Fruit fly (Drosophila melanogaster): ENCODE measurements around the gene Dic1.

Dic1 gene

dm6 chr3R:13364175-13365174 is at the start of gene Dic1 (continued):
- peak; percentile 85 for TF ChIP-seq dsx (GFP tag; optimal IDR thresholded peaks at IDR 0.05; ENCODE audit: poor library complexity, severe bottlenecking)
- TF ChIP-seq Eip78C (GFP tag): peak; percentile 100
- TF ChIP-seq OdsH (GFP tag; optimal IDR thresholded peaks at IDR 0.05): peak; percentile 98
- peak; percentile 85 for TF ChIP-seq fd85E (GFP tag; optimal IDR thresholded peaks at IDR 0.05)
- peak; percentile 98 for TF ChIP-seq CG6276 (GFP tag; optimal IDR thresholded peaks at IDR 0.05)
- peak; percentile 97 for TF ChIP-seq Smox (GFP tag; optimal IDR thresholded peaks at IDR 0.05)
- TF ChIP-seq CG8319 (GFP tag; optimal IDR thresholded peaks at IDR 0.05): peak; percentile 97
- TF ChIP-seq CG6792 (GFP tag; optimal IDR thresholded peaks at IDR 0.05): peak; percentile 96
- TF ChIP-seq achi (GFP tag; optimal IDR thresholded peaks at IDR 0.05): peak; percentile 97
- TF ChIP-seq CG11902 (GFP tag; optimal IDR thresholded peaks at IDR 0.05): peak; percentile 95
- peak; percentile 87 for TF ChIP-seq Gug (GFP tag; IDR thresholded peaks at IDR 0.05)

- TF ChIP-seq CG11762 (GFP tag; optimal IDR thresholded peaks at IDR 0.05; ENCODE audit: insufficient read depth): no peak
- TF ChIP-seq net (GFP tag; optimal IDR thresholded peaks at IDR 0.05): no peak
- TF ChIP-seq CG11902 (GFP tag; optimal IDR thresholded peaks at IDR 0.05): no peak
- TF ChIP-seq CG9139 (GFP tag; optimal IDR thresholded peaks at IDR 0.05): no peak
- TF ChIP-seq CG8632 (GFP tag; optimal IDR thresholded peaks at IDR 0.05): no peak
- TF ChIP-seq Sox15 (GFP tag; optimal IDR thresholded peaks at IDR 0.05): no peak
- no peak for TF ChIP-seq CG3919 (GFP tag; optimal IDR thresholded peaks at IDR 0.05)
- TF ChIP-seq fd59A (GFP tag; optimal IDR thresholded peaks at IDR 0.05): no peak
- no peak for TF ChIP-seq CG6276 (GFP tag; optimal IDR thresholded peaks at IDR 0.05)
- no peak for TF ChIP-seq svp (GFP tag)
- TF ChIP-seq esn (GFP tag; optimal IDR thresholded peaks at IDR 0.05): no peak
- no peak for TF ChIP-seq Eip75B (GFP tag; optimal IDR thresholded peaks at IDR 0.05)
- TF ChIP-seq salr (GFP tag; optimal IDR thresholded peaks at IDR 0.05): no peak
- no peak for TF ChIP-seq CG31627 (GFP tag; optimal IDR thresholded peaks at IDR 0.05)
- no peak for TF ChIP-seq Lpt (GFP tag; optimal IDR thresholded peaks at IDR 0.05)
- no peak for TF ChIP-seq CG10669 (GFP tag; optimal IDR thresholded peaks at IDR 0.05)
Measured at dm6 chr3R:13319170-13319569, 45.6 kb upstream of the Dic1 start, which contains the start of gene CG45080. Gene CG45080, minus strand, starts transcription at chr3R:13319270.

dm6 chr3R:13319873-13320272 is 44.9 kb upstream of the Dic1 start:
- TF ChIP-seq salr (GFP tag; optimal IDR thresholded peaks at IDR 0.05) (peak in 1 of 2 experiments; percentile 8), Met (GFP tag; optimal IDR thresholded peaks at IDR 0.05) (peak; percentile 13), achi (GFP tag; optimal IDR thresholded peaks at IDR 0.05) (peak; percentile 35), CG3919 (GFP tag; optimal IDR thresholded peaks at IDR 0.05) (peak; percentile 40), acj6 (GFP tag; optimal IDR thresholded peaks at IDR 0.05) (peak; percentile 2), CG11902 (GFP tag; optimal IDR thresholded peaks at IDR 0.05) (no peak), topi (GFP tag; optimal IDR thresholded peaks at IDR 0.05) (no peak), Sox102F (GFP tag; optimal IDR thresholded peaks at IDR 0.05) (peak; percentile 43), lz (GFP tag; optimal IDR thresholded peaks at IDR 0.05) (no peak), pdm3 (GFP tag; optimal IDR thresholded peaks at IDR 0.05) (peak; percentile 16), Eip78C (GFP tag) (peak; percentile 77), Hr4 (GFP tag; optimal IDR thresholded peaks at IDR 0.05) (no peak), net (GFP tag; optimal IDR thresholded peaks at IDR 0.05) (peak; percentile 30), dac (GFP tag; optimal IDR thresholded peaks at IDR 0.05) (no peak), CG34406 (GFP tag; optimal IDR thresholded peaks at IDR 0.05) (peak; percentile 29)

- TF ChIP-seq CG34406 (GFP tag; optimal IDR thresholded peaks at IDR 0.05) (no peak), CG10631 (GFP tag; optimal IDR thresholded peaks at IDR 0.05) (no peak), cyc (GFP tag; optimal IDR thresholded peaks at IDR 0.05) (no peak), achi (GFP tag; optimal IDR thresholded peaks at IDR 0.05) (no peak), esn (GFP tag; optimal IDR thresholded peaks at IDR 0.05) (no peak), lz (GFP tag; optimal IDR thresholded peaks at IDR 0.05) (no peak), CG3032 (tag; optimal IDR thresholded peaks at IDR 0.05) (no peak)
Measured at dm6 chr3R:13333031-13333430, 31.7 kb upstream of the Dic1 start.

All from whole organism, prepupa.